Worm (Caenorhabditis elegans) whole organism, L3 larva: ENCODE results near the gene B0252.11.
A peak's percentile ranks its signal among the peaks of the same experiment; 100 is the strongest.

ENCODE experiments used
- R02D3.7 ChIP-seq: fragments of 150-350 bp; optimal IDR thresholded peaks from 2 replicates; lab custom pipeline; 2014; ENCODE audit warnings: missing biosample characterization, missing genetic modification characterization
- aly-2 ChIP-seq: fragments of 150-350 bp; optimal IDR thresholded peaks from 2 replicates; lab custom pipeline; 2014; ENCODE audit warnings: missing biosample characterization, missing genetic modification characterization
- ama-1 ChIP-seq: fragments of 150-350 bp; optimal IDR thresholded peaks from 2 replicates; lab custom pipeline; 2018
- ceh-16 ChIP-seq: sonication (generic microtip); optimal IDR thresholded peaks from 2 replicates; lab custom pipeline; 2017; ENCODE audit warnings: missing biosample characterization, missing genetic modification characterization
- ceh-28 ChIP-seq: fragments of 150-350 bp; optimal IDR thresholded peaks from 2 replicates; lab custom pipeline; 2014; ENCODE audit warnings: missing biosample characterization, missing genetic modification reagents, missing genetic modification characterization
- ceh-82 ChIP-seq: fragments of 150-350 bp; optimal IDR thresholded peaks from 2 replicates; lab custom pipeline; 2014; ENCODE audit warnings: missing biosample characterization, missing genetic modification characterization
- daf-12 ChIP-seq: fragments of 150-350 bp; optimal IDR thresholded peaks from 2 replicates; lab custom pipeline; 2014; ENCODE audit warnings: missing biosample characterization, missing genetic modification reagents, missing genetic modification characterization
- egl-27 ChIP-seq: sonication (generic microtip); optimal IDR thresholded peaks from 4 replicates; lab custom pipeline; 2017; ENCODE audit warnings: missing biosample characterization, missing genetic modification reagents, missing genetic modification characterization
- egl-5 ChIP-seq: fragments of 150-350 bp; optimal IDR thresholded peaks from 2 replicates; lab custom pipeline; 2017; ENCODE audit warnings: missing biosample characterization, missing genetic modification reagents, missing genetic modification characterization, inconsistent platforms
- elt-2 ChIP-seq: sonication (generic microtip); optimal IDR thresholded peaks from 2 replicates; lab custom pipeline; 2016; ENCODE audit warnings: missing genetic modification reagents, mild to moderate bottlenecking, missing genetic modification characterization, missing compliant biosample characterization
- elt-3 ChIP-seq, 3 experiments: fragments of 150-350 bp in 1 of 3; sonication (generic microtip) in 2 of 3; optimal IDR thresholded peaks; 2 replicates in 2 of 3; 4 replicates in 1 of 3; lab custom pipeline; 2014 to 2017; ENCODE audit warnings: missing biosample characterization in 3 of 3, missing genetic modification characterization in 3 of 3
- eor-1 ChIP-seq, 2 experiments: fragments of 150-350 bp; optimal IDR thresholded peaks; 2 replicates each; lab custom pipeline; 2014 to 2018; ENCODE audit warnings: missing biosample characterization in 2 of 2, missing genetic modification characterization in 2 of 2
- fkh-10 ChIP-seq: sonication (generic microtip); optimal IDR thresholded peaks from 2 replicates; lab custom pipeline; 2017; ENCODE audit warnings: missing biosample characterization, missing genetic modification reagents, missing genetic modification characterization
- fkh-2 ChIP-seq: fragments of 150-350 bp; optimal IDR thresholded peaks from 2 replicates; lab custom pipeline; 2014; ENCODE audit warnings: missing biosample characterization, missing genetic modification reagents, missing genetic modification characterization
- fos-1 ChIP-seq: fragments of 150-350 bp; optimal IDR thresholded peaks from 2 replicates; lab custom pipeline; 2014; ENCODE audit warnings: missing biosample characterization, missing genetic modification characterization
- hmg-11 ChIP-seq: sonication (generic microtip); optimal IDR thresholded peaks from 2 replicates; lab custom pipeline; 2016; ENCODE audit warnings: missing genetic modification characterization, missing compliant biosample characterization
- jun-1 ChIP-seq: fragments of 150-350 bp; optimal IDR thresholded peaks from 2 replicates; lab custom pipeline; 2014; ENCODE audit warnings: missing biosample characterization, missing genetic modification reagents, missing genetic modification characterization
- lin-15B ChIP-seq: fragments of 150-350 bp; optimal IDR thresholded peaks from 2 replicates; lab custom pipeline; 2014; ENCODE audit warnings: missing biosample characterization, missing genetic modification characterization
- lin-39 ChIP-seq: fragments of 150-350 bp; optimal IDR thresholded peaks from 2 replicates; lab custom pipeline; 2018; ENCODE audit warnings: missing biosample characterization, missing genetic modification reagents, missing genetic modification characterization
- lsy-12 ChIP-seq: sonication (generic microtip); optimal IDR thresholded peaks from 2 replicates; lab custom pipeline; 2016; ENCODE audit warnings: mild to moderate bottlenecking, missing genetic modification characterization, missing compliant biosample characterization
- mdl-1 ChIP-seq: fragments of 150-350 bp; optimal IDR thresholded peaks from 2 replicates; lab custom pipeline; 2014; ENCODE audit warnings: missing biosample characterization, missing genetic modification characterization
- mml-1 ChIP-seq: fragments of 150-350 bp; sonication (generic microtip); optimal IDR thresholded peaks from 3 replicates; lab custom pipeline; 2014; ENCODE audit warnings: missing biosample characterization, missing genetic modification characterization
- nfya-1 ChIP-seq: sonication (generic microtip); optimal IDR thresholded peaks from 2 replicates; lab custom pipeline; 2017; ENCODE audit warnings: missing genetic modification characterization, mild to moderate bottlenecking, missing compliant biosample characterization, antibody characterized with exemption, moderate library complexity; ENCODE audit not compliant: insufficient read depth
- nhr-23 ChIP-seq: fragments of 150-350 bp; optimal IDR thresholded peaks from 2 replicates; lab custom pipeline; 2014; ENCODE audit warnings: missing biosample characterization, missing genetic modification reagents, missing genetic modification characterization
- nhr-25 ChIP-seq: sonication (generic microtip); optimal IDR thresholded peaks from 2 replicates; lab custom pipeline; 2017; ENCODE audit warnings: missing biosample characterization, missing genetic modification characterization
- nhr-28 ChIP-seq: fragments of 150-350 bp; optimal IDR thresholded peaks from 2 replicates; lab custom pipeline; 2014; ENCODE audit warnings: missing biosample characterization, missing genetic modification characterization
- nhr-43 ChIP-seq: sonication (generic microtip); optimal IDR thresholded peaks from 2 replicates; lab custom pipeline; 2016; ENCODE audit warnings: mild to moderate bottlenecking, missing genetic modification characterization, missing compliant biosample characterization; ENCODE audit not compliant: poor library complexity, severe bottlenecking
- nhr-67 ChIP-seq: fragments of 150-350 bp; optimal IDR thresholded peaks from 2 replicates; lab custom pipeline; 2014; ENCODE audit warnings: missing biosample characterization, missing genetic modification characterization
- nhr-76 ChIP-seq: fragments of 150-350 bp; sonication (generic microtip); optimal IDR thresholded peaks from 5 replicates; lab custom pipeline; 2014; ENCODE audit warnings: missing biosample characterization, missing genetic modification characterization
- nhr-77 ChIP-seq: fragments of 150-350 bp; optimal IDR thresholded peaks from 2 replicates; lab custom pipeline; 2014; ENCODE audit warnings: missing biosample characterization, missing genetic modification characterization
- pha-4 ChIP-seq: fragments of 150-350 bp; optimal IDR thresholded peaks from 2 replicates; lab custom pipeline; 2014; ENCODE audit warnings: missing biosample characterization, missing genetic modification reagents, missing genetic modification characterization
- pqm-1 ChIP-seq: fragments of 150-350 bp; optimal IDR thresholded peaks from 2 replicates; lab custom pipeline; 2017; ENCODE audit warnings: missing biosample characterization, missing genetic modification characterization, inconsistent platforms
- skn-1 ChIP-seq: fragments of 150-350 bp; optimal IDR thresholded peaks from 2 replicates; lab custom pipeline; 2014; ENCODE audit warnings: missing biosample characterization, missing genetic modification characterization
- snpc-4 ChIP-seq: fragments of 150-350 bp; optimal IDR thresholded peaks from 2 replicates; lab custom pipeline; 2014; ENCODE audit warnings: missing biosample characterization, missing genetic modification characterization
- tbx-2 ChIP-seq: sonication (generic microtip); optimal IDR thresholded peaks from 2 replicates; lab custom pipeline; 2016; ENCODE audit warnings: mild to moderate bottlenecking, missing genetic modification characterization, missing compliant biosample characterization
- unc-39 ChIP-seq: sonication (generic microtip); optimal IDR thresholded peaks from 4 replicates; lab custom pipeline; 2017; ENCODE audit warnings: missing biosample characterization, missing genetic modification characterization
- unc-62 ChIP-seq: fragments of 150-350 bp; sonication (generic microtip); optimal IDR thresholded peaks from 4 replicates; lab custom pipeline; 2014; ENCODE audit warnings: missing biosample characterization, missing genetic modification reagents, missing genetic modification characterization
- zag-1 ChIP-seq: fragments of 150-350 bp; optimal IDR thresholded peaks from 2 replicates; lab custom pipeline; 2014; ENCODE audit warnings: missing biosample characterization, missing genetic modification characterization
- ztf-11 ChIP-seq: fragments of 150-350 bp; optimal IDR thresholded peaks from 2 replicates; lab custom pipeline; 2014; ENCODE audit warnings: missing biosample characterization, missing genetic modification characterization

Gene B0252.11

DNA sequence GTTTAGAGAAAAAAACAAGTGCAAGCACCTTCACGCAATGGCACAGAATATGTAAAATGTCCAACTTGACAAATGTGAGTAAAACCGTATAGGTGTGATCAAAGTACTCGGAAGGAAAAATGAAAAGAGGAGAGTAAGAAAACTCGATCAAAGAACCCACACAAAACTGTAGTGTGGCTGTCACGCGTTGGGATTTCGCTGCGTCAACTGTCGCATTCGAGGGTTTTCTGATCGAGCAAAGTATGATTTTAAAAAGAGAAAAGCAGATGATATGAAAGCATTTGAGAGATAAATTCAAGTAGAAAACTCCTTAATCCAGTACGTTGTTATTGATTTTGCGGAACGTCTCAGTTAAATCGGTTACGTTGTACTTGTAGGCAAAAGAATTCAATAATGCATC is 25.8 kb downstream of the B0252.11 start (continued):
- TF ChIP-seq jun-1 (tag; lab: Kevin White, UChicago) = peak; percentile 86
- no peak for TF ChIP-seq ceh-82
- peak; percentile 50 for TF ChIP-seq elt-2 (tag; lab: Kevin White, UChicago)
- TF ChIP-seq fkh-10 (GFP tag; lab: Kevin White, UChicago) = no peak
- TF ChIP-seq nhr-23 (tag; lab: Kevin White, UChicago) = peak; percentile 60
- TF ChIP-seq unc-62 (GFP tag; lab: Kevin White, UChicago) = no peak
- TF ChIP-seq nhr-25 = peak; percentile 39
- no peak for TF ChIP-seq nhr-77 (tag; lab: Kevin White, UChicago)
- TF ChIP-seq snpc-4 (tag; lab: Kevin White, UChicago) = no peak
- no peak for TF ChIP-seq egl-5 (tag; lab: Kevin White, UChicago)
- no peak for TF ChIP-seq mdl-1 (tag; lab: Kevin White, UChicago)

DNA sequence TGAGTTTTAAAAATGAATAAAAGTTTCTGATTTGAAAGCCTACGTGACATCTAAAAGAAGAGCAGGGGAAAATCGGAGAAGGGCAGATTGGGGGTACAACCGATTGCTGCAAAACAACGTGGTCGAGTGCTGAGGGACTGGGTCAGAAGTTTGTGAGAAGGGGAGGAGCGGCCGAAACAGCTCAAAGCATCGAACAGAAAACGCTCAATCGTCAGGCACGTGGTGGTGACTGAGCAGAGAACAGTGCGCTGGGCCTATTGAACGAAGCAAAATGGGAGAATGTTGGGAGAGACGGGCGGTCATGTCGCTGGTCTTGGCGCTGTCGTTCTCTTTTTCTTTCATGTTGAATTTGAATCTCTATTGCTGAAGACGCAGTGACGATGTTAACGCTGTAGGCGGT is 26.4 kb downstream of the B0252.11 start:
- TF ChIP-seq snpc-4 (tag; lab: Kevin White, UChicago) (peak; percentile 33), ama-1 (lab: Kevin White, UChicago) (peak; percentile 97), nhr-67 (tag; lab: Kevin White, UChicago) (no peak), hmg-11 (tag; lab: Kevin White, UChicago) (peak; percentile 35), elt-3 (tag; optimal IDR thresholded peaks at IDR 0.05; lab: Kevin White, UChicago) (peak in 1 of 3 experiments; percentile 33), mdl-1 (tag; lab: Kevin White, UChicago) (peak; percentile 82), tbx-2 (peak; percentile 13), R02D3.7 (peak; percentile 14), egl-5 (tag; lab: Kevin White, UChicago) (no peak), egl-27 (tag; lab: Kevin White, UChicago) (no peak), jun-1 (tag; lab: Kevin White, UChicago) (peak; percentile 52), nfya-1 (tag; lab: Kevin White, UChicago) (peak; percentile 66), eor-1 (tag; optimal IDR thresholded peaks at IDR 0.05; lab: Kevin White, UChicago) (no peak), ceh-82 (no peak), fkh-10 (GFP tag; lab: Kevin White, UChicago) (no peak), ztf-11 (tag; lab: Kevin White, UChicago) (no peak), lin-15B (tag; lab: Kevin White, UChicago) (peak; percentile 38), lsy-12 (peak; percentile 42), fos-1 (no peak), pqm-1 (tag; lab: Kevin White, UChicago) (peak; percentile 72), fkh-2 (tag; lab: Kevin White, UChicago) (no peak), pha-4 (tag; lab: Kevin White, UChicago) (peak; percentile 81), nhr-43 (tag; lab: Kevin White, UChicago) (peak; percentile 68), lin-39 (tag; lab: Kevin White, UChicago) (peak; percentile 89), nhr-23 (tag; lab: Kevin White, UChicago) (peak; percentile 51), elt-2 (tag; lab: Kevin White, UChicago) (peak; percentile 67)

DNA sequence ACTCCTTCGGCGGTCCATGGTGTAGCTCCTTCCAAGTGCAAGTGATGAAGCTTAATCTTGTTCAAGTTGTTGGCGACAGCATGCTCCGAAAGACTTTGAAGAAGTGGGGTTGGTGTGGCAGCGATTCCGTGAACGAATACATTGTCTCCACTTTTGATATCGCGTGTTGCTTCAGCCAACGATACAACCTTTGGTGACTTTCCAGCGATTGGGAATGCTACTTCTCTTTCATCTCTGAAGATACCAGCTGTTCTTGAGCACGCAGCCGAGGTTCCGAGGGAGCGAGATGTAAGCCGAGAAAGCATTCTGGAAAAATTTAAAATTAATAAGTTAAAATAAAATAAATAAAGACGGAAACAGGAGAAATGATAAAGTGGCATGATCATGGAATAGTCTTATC is 27.5 kb downstream of the B0252.11 start, which contains the start of gene acer-1:
acer-1 (minus strand) TSS at position 306 of the 400 bp plus-strand sequence.
- TF ChIP-seq lin-39 (tag; lab: Kevin White, UChicago) (peak; percentile 13), mml-1 (tag; lab: Kevin White, UChicago) (no peak), zag-1 (tag; lab: Kevin White, UChicago) (no peak), tbx-2 (no peak), nhr-28 (no peak), egl-5 (tag; lab: Kevin White, UChicago) (no peak), unc-39 (no peak), skn-1 (tag; lab: Kevin White, UChicago) (no peak), nfya-1 (tag; lab: Kevin White, UChicago) (peak; percentile 9), pqm-1 (tag; lab: Kevin White, UChicago) (no peak), elt-2 (tag; lab: Kevin White, UChicago) (peak; percentile 3), nhr-76 (no peak), R02D3.7 (no peak), snpc-4 (tag; lab: Kevin White, UChicago) (no peak), ama-1 (lab: Kevin White, UChicago) (peak; percentile 93), elt-3 (tag; optimal IDR thresholded peaks at IDR 0.05; lab: Kevin White, UChicago) (no peak), aly-2 (no peak), pha-4 (tag; lab: Kevin White, UChicago) (peak; percentile 37), ceh-16 (no peak), eor-1 (tag; optimal IDR thresholded peaks at IDR 0.05; lab: Kevin White, UChicago) (no peak), ceh-28 (tag; lab: Kevin White, UChicago) (no peak), lin-15B (tag; lab: Kevin White, UChicago) (no peak), jun-1 (tag; lab: Kevin White, UChicago) (no peak), daf-12 (tag; lab: Kevin White, UChicago) (no peak)
